Fruit fly (Drosophila melanogaster) whole organism, embryonic: ENCODE data around the gene CG45207.
A peak's percentile ranks its signal among the peaks of the same experiment; 100 is the strongest.

ENCODE experiments used
- Ada2b ChIP-seq: fragments of 200-800 bp; sonication (Bioruptor generic); IDR thresholded peaks from 2 replicates; pipeline ENCODE4 v1.3.6; 2022; ENCODE audit warnings: missing biosample characterization, missing genetic modification characterization
- Asciz ChIP-seq: fragments of 200-800 bp; sonication (Bioruptor generic); optimal IDR thresholded peaks from 2 replicates; lab custom pipeline; 2017; ENCODE audit warnings: missing biosample characterization, mild to moderate bottlenecking, missing genetic modification characterization, missing genetic modification reagents
- Awh ChIP-seq: fragments of 200-800 bp; sonication (Bioruptor generic); IDR thresholded peaks from 2 replicates; pipeline ENCODE4, ENCODE4 v1.3.6; 2022; ENCODE audit warnings: missing biosample characterization, missing genetic modification characterization
- CG10274 ChIP-seq: fragments of 200-800 bp; sonication (Bioruptor generic); optimal IDR thresholded peaks from 3 replicates; lab custom pipeline; 2017; ENCODE audit warnings: missing biosample characterization, mild to moderate bottlenecking, missing genetic modification characterization
- CG10366 ChIP-seq: fragments of 200-800 bp; sonication (Bioruptor generic); IDR thresholded peaks from 2 replicates; pipeline ENCODE4 v1.3.6; 2022; ENCODE audit warnings: missing biosample characterization, missing genetic modification characterization
- CG10979 ChIP-seq: fragments of 200-800 bp; sonication (Bioruptor generic); optimal IDR thresholded peaks from 2 replicates; lab custom pipeline; 2018; ENCODE audit warnings: missing biosample characterization, mild to moderate bottlenecking, missing genetic modification characterization, moderate library complexity
- CG11504 ChIP-seq: fragments of 200-800 bp; sonication (Bioruptor generic); optimal IDR thresholded peaks from 3 replicates; lab custom pipeline; 2019; ENCODE audit warnings: missing biosample characterization, mild to moderate bottlenecking, missing genetic modification characterization, moderate library complexity
- CG11695 ChIP-seq: fragments of 200-800 bp; sonication (Bioruptor generic); IDR thresholded peaks from 3 replicates; pipeline ENCODE4 v1.3.6; 2022; ENCODE audit warnings: missing biosample characterization, missing genetic modification characterization
- CG12391 ChIP-seq: fragments of 200-800 bp; sonication (Bioruptor generic); optimal IDR thresholded peaks from 3 replicates; lab custom pipeline; 2018; ENCODE audit warnings: missing biosample characterization, mild to moderate bottlenecking, missing genetic modification characterization, moderate library complexity
- CG17385 ChIP-seq: fragments of 200-800 bp; sonication (Bioruptor generic); optimal IDR thresholded peaks from 3 replicates; lab custom pipeline; 2018; ENCODE audit warnings: missing biosample characterization, mild to moderate bottlenecking, missing genetic modification characterization
- CG31441 ChIP-seq: fragments of 200-800 bp; sonication (Bioruptor generic); IDR thresholded peaks from 2 replicates; pipeline ENCODE4 v1.3.6; 2022; ENCODE audit warnings: missing biosample characterization, missing genetic modification characterization
- CG4707 ChIP-seq: fragments of 200-800 bp; sonication (Bioruptor generic); optimal IDR thresholded peaks from 2 replicates; lab custom pipeline; 2018; ENCODE audit warnings: missing biosample characterization, mild to moderate bottlenecking, missing genetic modification characterization, moderate library complexity
- CG4820 ChIP-seq: fragments of 200-800 bp; sonication (Bioruptor generic); optimal IDR thresholded peaks from 3 replicates; lab custom pipeline; 2016; ENCODE audit warnings: missing biosample characterization, missing genetic modification characterization
- CG4854 ChIP-seq: fragments of 200-800 bp; sonication (Bioruptor generic); optimal IDR thresholded peaks from 2 replicates; lab custom pipeline; 2016; ENCODE audit warnings: missing biosample characterization, missing genetic modification characterization, inconsistent platforms
- CG6765 ChIP-seq: fragments of 200-800 bp; sonication (Bioruptor generic); optimal IDR thresholded peaks from 3 replicates; lab custom pipeline; 2017; ENCODE audit warnings: missing biosample characterization, mild to moderate bottlenecking, missing genetic modification characterization
- CG8924 ChIP-seq: fragments of 200-800 bp; optimal IDR thresholded peaks from 3 replicates; lab custom pipeline; 2019; ENCODE audit warnings: missing biosample characterization, mild to moderate bottlenecking, missing genetic modification characterization, moderate library complexity
- Camta ChIP-seq: fragments of 200-800 bp; sonication (Bioruptor generic); optimal IDR thresholded peaks from 2 replicates; lab custom pipeline; 2016; ENCODE audit warnings: missing biosample characterization, missing genetic modification characterization
- D19B ChIP-seq: fragments of 200-800 bp; sonication (Bioruptor generic); optimal IDR thresholded peaks from 2 replicates; lab custom pipeline; 2017; ENCODE audit warnings: missing biosample characterization, mild to moderate bottlenecking, missing genetic modification characterization
- Deaf1 ChIP-seq: fragments of 200-800 bp; optimal IDR thresholded peaks from 3 replicates; lab custom pipeline; 2019; ENCODE audit warnings: missing biosample characterization, mild to moderate bottlenecking, missing genetic modification characterization, moderate library complexity
- Dll ChIP-seq: fragments of 200-800 bp; sonication (Bioruptor generic); IDR thresholded peaks from 4 replicates; pipeline ENCODE4 v1.3.6; 2022; ENCODE audit warnings: missing biosample characterization, missing genetic modification characterization; ENCODE audit not compliant: partially characterized antibody
- Gug ChIP-seq: fragments of 200-800 bp; sonication (Bioruptor generic); IDR thresholded peaks from 4 replicates; pipeline ENCODE4 v1.3.6; 2022; ENCODE audit warnings: missing biosample characterization, missing genetic modification characterization
- Hand ChIP-seq: fragments of 200-800 bp; sonication (Bioruptor generic); optimal IDR thresholded peaks from 2 replicates; lab custom pipeline; 2017; ENCODE audit warnings: mild to moderate bottlenecking, missing biosample characterization, missing genetic modification reagents, missing genetic modification characterization
- Hr3 ChIP-seq: fragments of 200-800 bp; sonication (Bioruptor generic); optimal IDR thresholded peaks from 3 replicates; lab custom pipeline; 2016; ENCODE audit warnings: missing biosample characterization, missing genetic modification characterization
- Hr39 ChIP-seq: fragments of >200 bp; optimal IDR thresholded peaks from 2 replicates; lab custom pipeline; 2017
- Hr51 ChIP-seq, 2 experiments: fragments of 200-800 bp; sonication (Bioruptor generic); optimal IDR thresholded peaks; 2 replicates in 1 of 2; 3 replicates in 1 of 2; lab custom pipeline; 2016 to 2018; ENCODE audit warnings: missing biosample characterization in 2 of 2, missing genetic modification characterization in 2 of 2, mild to moderate bottlenecking in 1 of 2, moderate library complexity in 1 of 2
- Hsf ChIP-seq: fragments of 200-800 bp; sonication (Bioruptor generic); optimal IDR thresholded peaks from 3 replicates; lab custom pipeline; 2016; ENCODE audit warnings: missing biosample characterization, missing genetic modification characterization
- Lpt ChIP-seq: fragments of >200 bp; optimal IDR thresholded peaks from 2 replicates; lab custom pipeline; 2018; ENCODE audit warnings: missing biosample characterization, missing genetic modification characterization
- NC2α ChIP-seq: fragments of 200-800 bp; sonication (Bioruptor generic); optimal IDR thresholded peaks from 2 replicates; lab custom pipeline; 2016; ENCODE audit warnings: missing biosample characterization, missing genetic modification characterization
- Side ChIP-seq: fragments of 200-800 bp; sonication (Bioruptor generic); optimal IDR thresholded peaks from 2 replicates; lab custom pipeline; 2016; ENCODE audit warnings: missing biosample characterization, missing genetic modification characterization
- Sin3A ChIP-seq: fragments of >200 bp; optimal IDR thresholded peaks from 2 replicates; lab custom pipeline; 2018
- Trl ChIP-seq, 3 experiments: fragments of >200 bp in 2 of 3; fragments of 200-800 bp in 1 of 3; sonication (Bioruptor generic) in 1 of 3; optimal IDR thresholded peaks; 2 replicates in 1 of 3; 3 replicates in 2 of 3; lab custom pipeline; 2016 to 2017; ENCODE audit warnings: missing biosample characterization in 1 of 3, missing genetic modification characterization in 1 of 3
- Vsx1 ChIP-seq: fragments of 200-800 bp; sonication (Bioruptor generic); optimal IDR thresholded peaks from 2 replicates; lab custom pipeline; 2017; ENCODE audit warnings: missing biosample characterization, mild to moderate bottlenecking, missing genetic modification characterization, missing genetic modification reagents
- Xbp1 ChIP-seq: fragments of 200-800 bp; sonication (Bioruptor generic); optimal IDR thresholded peaks from 3 replicates; lab custom pipeline; 2016; ENCODE audit warnings: missing biosample characterization, mild to moderate bottlenecking, missing genetic modification characterization
- ab ChIP-seq: fragments of 200-800 bp; sonication (Bioruptor generic); optimal IDR thresholded peaks from 2 replicates; lab custom pipeline; 2016; ENCODE audit warnings: missing biosample characterization, missing genetic modification characterization
- bbx ChIP-seq: fragments of 200-800 bp; sonication (Bioruptor generic); IDR thresholded peaks from 2 replicates; pipeline ENCODE4 v1.3.6; 2022; ENCODE audit warnings: missing biosample characterization, missing genetic modification characterization; ENCODE audit not compliant: partially characterized antibody
- bcd ChIP-seq: fragments of 200-800 bp; sonication (Bioruptor generic); optimal IDR thresholded peaks from 2 replicates; lab custom pipeline; 2017; ENCODE audit warnings: missing biosample characterization, mild to moderate bottlenecking, missing genetic modification characterization
- chn ChIP-seq: fragments of 200-800 bp; sonication (Bioruptor generic); optimal IDR thresholded peaks from 2 replicates; lab custom pipeline; 2016; ENCODE audit warnings: missing biosample characterization, missing genetic modification characterization
- da ChIP-seq: fragments of 200-800 bp; sonication (Bioruptor generic); optimal IDR thresholded peaks from 2 replicates; lab custom pipeline; 2016; ENCODE audit warnings: missing biosample characterization, missing genetic modification characterization
- dmrt11E ChIP-seq: fragments of 200-800 bp; sonication (Bioruptor generic); optimal IDR thresholded peaks from 3 replicates; lab custom pipeline; 2018; ENCODE audit warnings: missing biosample characterization, mild to moderate bottlenecking, missing genetic modification characterization, moderate library complexity
- gce ChIP-seq: fragments of 200-800 bp; sonication (Bioruptor generic); IDR thresholded peaks from 3 replicates; pipeline ENCODE4 v1.3.6; 2022; ENCODE audit warnings: missing biosample characterization, missing genetic modification characterization
- gem ChIP-seq: fragments of 200-800 bp; sonication (Bioruptor generic); optimal IDR thresholded peaks from 2 replicates; lab custom pipeline; 2019; ENCODE audit warnings: missing biosample characterization, mild to moderate bottlenecking, missing genetic modification characterization, moderate library complexity
- h ChIP-seq: fragments of >200 bp; optimal IDR thresholded peaks from 2 replicates; lab custom pipeline; 2017
- hb ChIP-seq: fragments of 200-800 bp; sonication (Bioruptor generic); IDR thresholded peaks from 3 replicates; pipeline ENCODE4 v1.3.6; 2022; ENCODE audit warnings: missing biosample characterization, missing genetic modification characterization; ENCODE audit not compliant: partially characterized antibody
- inv ChIP-seq: fragments of 200-800 bp; sonication (Bioruptor generic); IDR thresholded peaks from 2 replicates; pipeline ENCODE4 v1.3.6; 2022; ENCODE audit warnings: missing biosample characterization, missing genetic modification characterization; ENCODE audit not compliant: partially characterized antibody
- kni ChIP-seq: fragments of 200-800 bp; sonication (Bioruptor generic); optimal IDR thresholded peaks from 3 replicates; lab custom pipeline; 2017; ENCODE audit warnings: mild to moderate bottlenecking, missing biosample characterization, missing genetic modification reagents, missing genetic modification characterization
- nerfin-1 ChIP-seq: fragments of 200-800 bp; sonication (Bioruptor generic); optimal IDR thresholded peaks from 3 replicates; lab custom pipeline; 2019; ENCODE audit warnings: missing biosample characterization, mild to moderate bottlenecking, missing genetic modification characterization, moderate library complexity
- sqz ChIP-seq: fragments of 200-800 bp; sonication (Bioruptor generic); optimal IDR thresholded peaks from 3 replicates; lab custom pipeline; 2018; ENCODE audit warnings: missing biosample characterization, mild to moderate bottlenecking, missing genetic modification characterization
- tgo ChIP-seq: fragments of 200-800 bp; sonication (Bioruptor generic); IDR thresholded peaks from 3 replicates; pipeline ENCODE4 v1.3.6; 2022; ENCODE audit warnings: missing biosample characterization, missing genetic modification characterization
- trh ChIP-seq: fragments of 200-800 bp; sonication (Bioruptor generic); optimal IDR thresholded peaks from 2 replicates; lab custom pipeline; 2016; ENCODE audit warnings: missing biosample characterization, missing genetic modification characterization
- ttk ChIP-seq: fragments of 200-800 bp; sonication (Bioruptor generic); IDR thresholded peaks from 2 replicates; pipeline ENCODE4 v2.1.2; 2022; ENCODE audit warnings: missing biosample characterization, missing genetic modification characterization
- twi ChIP-seq: fragments of 200-800 bp; optimal IDR thresholded peaks from 2 replicates; lab custom pipeline; 2019; ENCODE audit warnings: missing biosample characterization, mild to moderate bottlenecking, missing genetic modification characterization, moderate library complexity
- zfh2 ChIP-seq: fragments of 200-800 bp; sonication (Bioruptor generic); optimal IDR thresholded peaks from 2 replicates; lab custom pipeline; 2016; ENCODE audit warnings: missing biosample characterization, missing genetic modification characterization

The CG45207 gene

dm6 chr3R:15816276-15816675 lies 41.1 kb upstream of the CG45207 start (continued):
- TF ChIP-seq ttk (peak; percentile 50; the same call in 1 of the 2 replicates), Camta (GFP tag; lab: Kevin White, UChicago) (no peak), gce (no peak), Dll (GFP tag; lab: Robert Waterston, UW) (no peak), trh (no peak), Hr39 (no peak), CG12391 (tag; lab: Kevin White, UChicago) (no peak), Awh (peak; percentile 37; the same call in 1 of the 2 replicates), Hr51 (GFP tag; optimal IDR thresholded peaks at IDR 0.05; lab: Kevin White, UChicago) (no peak), CG6765 (no peak), zfh2 (GFP tag; lab: Kevin White, UChicago) (no peak), NC2α (GFP tag; lab: Kevin White, UChicago) (no peak), CG4707 (GFP tag; lab: Kevin White, UChicago) (no peak), CG8924 (no peak), CG11504 (no peak), Trl (optimal IDR thresholded peaks at IDR 0.05; lab: Kevin White, UChicago) (no peak), Trl (GFP tag; optimal IDR thresholded peaks at IDR 0.05; lab: Kevin White, UChicago) (no peak), hb (GFP tag; lab: Robert Waterston, UW) (no peak), Hand (GFP tag; lab: Kevin White, UChicago) (no peak), sqz (GFP tag; lab: Kevin White, UChicago) (no peak), kni (no peak), Sin3A (no peak), CG10274 (GFP tag; lab: Kevin White, UChicago) (no peak), inv (GFP tag; lab: Robert Waterston, UW) (no peak), Lpt (GFP tag; lab: Kevin White, UChicago) (no peak), Asciz (no peak), nerfin-1 (tag; lab: Kevin White, UChicago) (no peak), CG4820 (GFP tag; lab: Kevin White, UChicago) (peak; percentile 17), dmrt11E (tag; lab: Kevin White, UChicago) (peak; percentile 32), CG10366 (peak; percentile 31; the same call in 1 of the 2 replicates), Gug (peak; percentile 19; the same call in 1 of the 4 replicates), CG11695 (GFP tag; lab: Robert Waterston, UW) (no peak), bbx (GFP tag; lab: Robert Waterston, UW) (no peak), CG10979 (peak; percentile 1), CG31441 (GFP tag; lab: Robert Waterston, UW) (no peak), Hsf (GFP tag; lab: Kevin White, UChicago) (peak; percentile 8), Deaf1 (no peak), gem (peak; percentile 53), D19B (GFP tag; lab: Kevin White, UChicago) (peak; percentile 45), h (no peak), CG4854 (GFP tag; lab: Kevin White, UChicago) (no peak), Side (GFP tag; lab: Kevin White, UChicago) (peak; percentile 7), tgo (0 out of 3 replicates have a peak, but pooled peaks have one; percentile 13), ab (GFP tag; lab: Kevin White, UChicago) (no peak), bcd (GFP tag; lab: Kevin White, UChicago) (no peak), Hr3 (no peak), chn (peak; percentile 43), Vsx1 (no peak), Xbp1 (GFP tag; lab: Kevin White, UChicago) (peak; percentile 37), twi (tag; lab: Kevin White, UChicago) (no peak), Ada2b (0 out of 2 replicates have a peak, but pooled peaks have one; percentile 20), CG17385 (GFP tag; lab: Kevin White, UChicago) (no peak), da (GFP tag; lab: Kevin White, UChicago) (no peak)
